Worm (Caenorhabditis elegans) whole organism, late embryonic: ENCODE data around the gene F42A10.6.
A peak's percentile ranks its signal among the peaks of the same experiment; 100 is the strongest.

Experiments
- C38D4.7 ChIP-seq: fragments of 200-800 bp; sonication (Bioruptor generic); optimal IDR thresholded peaks from 2 replicates; lab custom pipeline; 2018; ENCODE audit warnings: mild to moderate bottlenecking, missing genetic modification characterization, moderate library complexity, missing compliant biosample characterization
- K02D7.2 ChIP-seq: sonication (generic microtip); optimal IDR thresholded peaks from 2 replicates; lab custom pipeline; 2017; ENCODE audit warnings: mild to moderate bottlenecking, missing genetic modification characterization, missing compliant biosample characterization
- T23F11.4 ChIP-seq: fragments of 200-800 bp; sonication (Bioruptor generic); optimal IDR thresholded peaks from 2 replicates; lab custom pipeline; 2018; ENCODE audit warnings: mild to moderate bottlenecking, missing genetic modification characterization, missing compliant biosample characterization
- Y22D7AL.16 ChIP-seq: sonication (generic microtip); optimal IDR thresholded peaks from 2 replicates; lab custom pipeline; 2016; ENCODE audit warnings: missing genetic modification characterization, missing compliant biosample characterization
- ceh-14 ChIP-seq: sonication (generic microtip); optimal IDR thresholded peaks from 2 replicates; lab custom pipeline; 2016; ENCODE audit warnings: missing genotype, missing genetic modification characterization, missing compliant biosample characterization
- ceh-18 ChIP-seq: sonication (generic microtip); optimal IDR thresholded peaks from 2 replicates; lab custom pipeline; 2016; ENCODE audit warnings: missing genetic modification characterization, missing compliant biosample characterization
- ceh-2 ChIP-seq: sonication (generic microtip); optimal IDR thresholded peaks from 2 replicates; lab custom pipeline; 2016; ENCODE audit warnings: missing genotype, missing genetic modification characterization, missing compliant biosample characterization
- ceh-22 ChIP-seq: sonication (generic microtip); optimal IDR thresholded peaks from 2 replicates; lab custom pipeline; 2017; ENCODE audit warnings: missing biosample characterization, missing genetic modification characterization
- ceh-30 ChIP-seq: fragments of 150-350 bp; optimal IDR thresholded peaks from 2 replicates; lab custom pipeline; 2014; ENCODE audit warnings: missing biosample characterization, missing genetic modification characterization
- ceh-31 ChIP-seq: sonication (generic microtip); optimal IDR thresholded peaks from 2 replicates; lab custom pipeline; 2016; ENCODE audit warnings: missing genetic modification characterization, missing compliant biosample characterization
- ceh-45 ChIP-seq: fragments of 200-800 bp; sonication (Bioruptor generic); IDR thresholded peaks from 2 replicates; pipeline ENCODE4 v1.3.6; 2022; ENCODE audit warnings: missing genetic modification reagents, missing genetic modification characterization, missing compliant biosample characterization
- ceh-48 ChIP-seq: sonication (generic microtip); optimal IDR thresholded peaks from 2 replicates; lab custom pipeline; 2016; ENCODE audit warnings: missing genetic modification characterization, inconsistent platforms, missing compliant biosample characterization
- ceh-6 ChIP-seq: fragments of 200-800 bp; sonication (Bioruptor generic); optimal IDR thresholded peaks from 2 replicates; lab custom pipeline; 2018; ENCODE audit warnings: mild to moderate bottlenecking, missing genetic modification characterization, missing compliant biosample characterization
- ceh-9 ChIP-seq: sonication (generic microtip); optimal IDR thresholded peaks from 2 replicates; lab custom pipeline; 2016; ENCODE audit warnings: mild to moderate bottlenecking, missing genetic modification characterization, inconsistent platforms, missing compliant biosample characterization
- che-1 ChIP-seq: sonication (generic microtip); optimal IDR thresholded peaks from 2 replicates; lab custom pipeline; 2016; ENCODE audit warnings: mild to moderate bottlenecking, missing genetic modification characterization, missing compliant biosample characterization
- dmd-4 ChIP-seq: sonication (generic microtip); optimal IDR thresholded peaks from 2 replicates; lab custom pipeline; 2016; ENCODE audit warnings: borderline replicate concordance, missing genetic modification characterization, missing compliant biosample characterization
- elt-2 ChIP-seq: sonication (generic microtip); optimal IDR thresholded peaks from 2 replicates; lab custom pipeline; 2016; ENCODE audit warnings: missing genetic modification reagents, missing genetic modification characterization, missing compliant biosample characterization
- elt-4 ChIP-seq: sonication (generic microtip); optimal IDR thresholded peaks from 2 replicates; lab custom pipeline; 2016; ENCODE audit warnings: missing genetic modification characterization, missing compliant biosample characterization
- ets-4 ChIP-seq: sonication (generic microtip); optimal IDR thresholded peaks from 2 replicates; lab custom pipeline; 2016; ENCODE audit warnings: missing genetic modification characterization, missing compliant biosample characterization
- fax-1 ChIP-seq: sonication (generic microtip); optimal IDR thresholded peaks from 2 replicates; lab custom pipeline; 2016; ENCODE audit warnings: missing genotype, missing genetic modification characterization, missing compliant biosample characterization
- fkh-10 ChIP-seq: fragments of 150-350 bp; optimal IDR thresholded peaks from 2 replicates; lab custom pipeline; 2014; ENCODE audit warnings: missing biosample characterization, missing genetic modification reagents, missing genetic modification characterization
- fkh-6 ChIP-seq: sonication (generic microtip); optimal IDR thresholded peaks from 2 replicates; lab custom pipeline; 2016; ENCODE audit warnings: missing genetic modification characterization, missing compliant biosample characterization
- hlh-13 ChIP-seq: fragments of 200-800 bp; sonication (Bioruptor generic); optimal IDR thresholded peaks from 2 replicates; lab custom pipeline; 2018; ENCODE audit warnings: mild to moderate bottlenecking, missing genetic modification characterization, missing compliant biosample characterization
- hlh-6 ChIP-seq: sonication (generic microtip); optimal IDR thresholded peaks from 2 replicates; lab custom pipeline; 2016; ENCODE audit warnings: missing genotype, missing genetic modification characterization, missing compliant biosample characterization
- lin-11 ChIP-seq: fragments of 200-800 bp; sonication (Bioruptor generic); optimal IDR thresholded peaks from 2 replicates; lab custom pipeline; 2018; ENCODE audit warnings: mild to moderate bottlenecking, missing genetic modification characterization, missing compliant biosample characterization
- madf-2 ChIP-seq: sonication (generic microtip); optimal IDR thresholded peaks from 2 replicates; lab custom pipeline; 2017; ENCODE audit warnings: missing genetic modification characterization, missing compliant biosample characterization
- nfya-1 ChIP-seq: sonication (generic microtip); optimal IDR thresholded peaks from 2 replicates; lab custom pipeline; 2017; ENCODE audit warnings: missing genetic modification characterization, mild to moderate bottlenecking, missing compliant biosample characterization, antibody characterized with exemption, moderate library complexity
- nhr-11 ChIP-seq: fragments of 150-350 bp; optimal IDR thresholded peaks from 2 replicates; lab custom pipeline; 2014; ENCODE audit warnings: missing biosample characterization, missing genetic modification characterization
- nhr-232 ChIP-seq: sonication (generic microtip); optimal IDR thresholded peaks from 2 replicates; lab custom pipeline; 2016; ENCODE audit warnings: missing genetic modification characterization, missing compliant biosample characterization
- pag-3 ChIP-seq: sonication (generic microtip); optimal IDR thresholded peaks from 2 replicates; lab custom pipeline; 2016; ENCODE audit warnings: missing compliant biosample characterization, missing genetic modification characterization, borderline replicate concordance
- pax-1 ChIP-seq: fragments of 150-350 bp; optimal IDR thresholded peaks from 2 replicates; lab custom pipeline; 2014; ENCODE audit warnings: missing biosample characterization, missing genetic modification characterization
- pha-2 ChIP-seq: sonication (generic microtip); optimal IDR thresholded peaks from 2 replicates; lab custom pipeline; 2017; ENCODE audit warnings: mild to moderate bottlenecking, missing genetic modification characterization, missing compliant biosample characterization
- pha-4 ChIP-seq: fragments of 150-350 bp; optimal IDR thresholded peaks from 2 replicates; lab custom pipeline; 2018; ENCODE audit warnings: missing biosample characterization, missing genetic modification reagents, missing genetic modification characterization
- pqm-1 ChIP-seq: sonication (generic microtip); optimal IDR thresholded peaks from 2 replicates; lab custom pipeline; 2016; ENCODE audit warnings: missing genetic modification characterization, missing compliant biosample characterization
- ref-2 ChIP-seq: sonication (generic microtip); optimal IDR thresholded peaks from 2 replicates; lab custom pipeline; 2016; ENCODE audit warnings: missing genetic modification characterization, missing compliant biosample characterization
- sdc-2 ChIP-seq: sonication (generic microtip); optimal IDR thresholded peaks from 2 replicates; lab custom pipeline; 2016; ENCODE audit warnings: missing genotype, missing genetic modification characterization, missing compliant biosample characterization
- sox-2 ChIP-seq: fragments of 200-800 bp; sonication (Bioruptor generic); IDR thresholded peaks from 2 replicates; pipeline ENCODE4 v1.3.6; 2022; ENCODE audit warnings: missing genetic modification reagents, missing genetic modification characterization, missing compliant biosample characterization
- sox-4 ChIP-seq: sonication (generic microtip); optimal IDR thresholded peaks from 2 replicates; lab custom pipeline; 2017; ENCODE audit warnings: mild to moderate bottlenecking, missing genetic modification characterization, inconsistent platforms, missing compliant biosample characterization
- tbx-2 ChIP-seq: sonication (generic microtip); optimal IDR thresholded peaks from 2 replicates; lab custom pipeline; 2016; ENCODE audit warnings: missing genetic modification characterization, missing compliant biosample characterization
- tbx-7 ChIP-seq: sonication (generic microtip); optimal IDR thresholded peaks from 2 replicates; lab custom pipeline; 2016; ENCODE audit warnings: missing genotype, missing genetic modification characterization, missing compliant biosample characterization
- ttx-3 ChIP-seq: sonication (generic microtip); optimal IDR thresholded peaks from 2 replicates; lab custom pipeline; 2016; ENCODE audit warnings: missing genetic modification reagents, missing genetic modification characterization, missing compliant biosample characterization
- unc-3 ChIP-seq, 2 experiments: fragments of 200-800 bp in 1 of 2; sonication (Bioruptor generic) in 1 of 2; sonication (generic microtip) in 1 of 2; conservative IDR thresholded peaks in 1 of 2; optimal IDR thresholded peaks in 1 of 2; 2 replicates each; pipeline versions ENCODE4 v1.3.6 to Lab custom; 2016 to 2022; ENCODE audit warnings: missing compliant biosample characterization in 2 of 2, missing genetic modification characterization in 2 of 2, missing genetic modification reagents in 1 of 2
- unc-42 ChIP-seq: sonication (generic microtip); optimal IDR thresholded peaks from 2 replicates; lab custom pipeline; 2016; ENCODE audit warnings: missing genotype, missing genetic modification characterization, missing compliant biosample characterization
- unc-55 ChIP-seq: sonication (generic microtip); optimal IDR thresholded peaks from 2 replicates; lab custom pipeline; 2017; ENCODE audit warnings: missing biosample characterization, missing genetic modification reagents, missing genetic modification characterization
- unc-86 ChIP-seq: sonication (generic microtip); optimal IDR thresholded peaks from 2 replicates; lab custom pipeline; 2016; ENCODE audit warnings: missing genetic modification characterization, missing compliant biosample characterization
- zip-5 ChIP-seq: sonication (generic microtip); optimal IDR thresholded peaks from 2 replicates; lab custom pipeline; 2016; ENCODE audit warnings: missing genetic modification characterization, missing compliant biosample characterization

F42A10.6 gene

DNA sequence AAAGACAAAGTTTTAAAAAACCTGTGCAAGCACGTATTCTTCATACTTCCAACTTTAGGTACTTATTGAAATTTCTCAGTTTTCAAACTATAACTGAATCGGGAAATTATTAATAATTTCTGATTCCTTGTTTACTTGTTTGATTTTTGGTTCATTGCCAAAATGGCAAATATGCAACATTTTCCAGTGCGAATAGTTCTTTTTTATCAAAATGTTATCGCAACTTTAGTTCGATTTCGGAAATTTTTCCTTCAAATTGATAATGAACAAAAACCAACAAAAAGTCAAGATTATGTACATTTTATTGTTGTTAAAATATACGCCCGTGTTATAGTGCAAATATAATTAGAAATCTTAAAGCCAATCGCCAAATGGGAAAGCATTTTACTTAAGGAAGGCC, 970 bp upstream of the F42A10.6 start:
- no peak for TF ChIP-seq madf-2 (tag; lab: Kevin White, UChicago)
- no peak for TF ChIP-seq ceh-48
- no peak for TF ChIP-seq che-1 (tag; lab: Kevin White, UChicago)
- TF ChIP-seq hlh-6, result no peak
- no peak for TF ChIP-seq dmd-4 (tag; lab: Kevin White, UChicago)
- no peak for TF ChIP-seq ref-2 (tag; lab: Kevin White, UChicago)
- TF ChIP-seq, all 69 proteins: peak for 0

DNA sequence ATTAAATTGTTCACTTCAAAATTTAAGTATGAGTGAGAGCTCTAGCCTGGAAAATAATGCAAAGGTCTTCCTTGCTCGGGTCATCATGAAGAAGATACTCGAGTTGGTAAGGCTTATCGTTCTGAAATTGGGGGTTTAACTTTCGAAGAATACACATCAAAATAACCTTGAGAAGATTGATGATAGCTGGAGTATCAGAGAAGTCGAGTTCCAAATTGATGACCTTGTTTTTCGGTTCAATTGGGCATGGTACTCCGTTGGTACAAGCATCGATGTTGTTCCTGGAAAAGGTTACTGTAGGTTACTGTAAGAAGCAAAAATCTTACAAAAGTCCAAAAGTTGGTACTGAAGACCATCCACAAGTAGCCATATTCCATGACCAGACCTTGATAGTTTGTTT, 489 bp downstream of the F42A10.6 start:
- no peak for TF ChIP-seq tbx-7 (tag; lab: Kevin White, UChicago)
- TF ChIP-seq unc-86 (tag; lab: Kevin White, UChicago), result no peak
- TF ChIP-seq unc-42 (tag; lab: Kevin White, UChicago), result no peak
- no peak for TF ChIP-seq sdc-2 (tag; lab: Kevin White, UChicago)
- no peak for TF ChIP-seq fkh-10 (GFP tag; lab: Kevin White, UChicago)
- no peak for TF ChIP-seq hlh-6
- no peak for TF ChIP-seq nhr-232 (tag; lab: Kevin White, UChicago)
- TF ChIP-seq pha-2 (tag; lab: Kevin White, UChicago), result no peak
- no peak for TF ChIP-seq sox-4
- TF ChIP-seq ceh-2 (tag; lab: Kevin White, UChicago), result no peak
- no peak for TF ChIP-seq ceh-9 (tag; lab: Kevin White, UChicago)
- no peak for TF ChIP-seq T23F11.4
- no peak for TF ChIP-seq pqm-1
- no peak for TF ChIP-seq nhr-11
- no peak for TF ChIP-seq lin-11 (tag; lab: Kevin White, UChicago)
- TF ChIP-seq sox-2 (GFP tag; lab: Robert Waterston, UW), result no peak
- no peak for TF ChIP-seq hlh-13 (GFP tag; lab: Kevin White, UChicago)
- TF ChIP-seq ceh-31 (tag; lab: Kevin White, UChicago), result no peak

DNA sequence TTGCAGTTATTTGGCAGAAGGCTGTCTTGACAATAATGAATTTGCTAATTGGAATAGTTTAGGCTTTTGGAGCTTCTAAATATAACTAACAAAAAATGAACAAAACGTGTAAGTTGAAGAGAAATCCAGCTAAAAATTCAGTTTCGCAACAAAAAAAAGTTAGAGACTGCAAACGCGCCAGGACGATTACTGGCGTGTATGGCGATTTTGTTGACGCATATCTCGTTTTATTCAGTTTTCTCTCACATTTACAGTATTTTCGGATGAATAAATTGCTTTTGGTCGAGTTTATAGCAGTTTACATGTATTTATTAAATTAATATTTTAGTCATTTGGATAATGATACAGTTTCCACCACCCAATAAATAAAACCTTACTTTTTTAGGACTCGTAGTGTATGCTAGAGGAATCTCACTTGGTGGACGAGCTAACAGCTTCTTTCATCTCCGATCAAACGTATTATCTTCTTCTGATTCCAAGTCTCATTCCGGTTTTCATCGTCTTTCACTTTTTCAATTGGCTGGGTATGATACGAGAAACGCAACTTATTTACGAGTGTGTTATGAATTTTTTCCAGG, 3.6 kb downstream of the F42A10.6 start, which contains the start of the genes abcf-3 and F42A10.5:
Gene abcf-3 (plus strand): TSS at position 384 of the 578 bp plus-strand sequence.
Gene F42A10.5 (minus strand): TSS at position 458 of the 578 bp plus-strand sequence.
- TF ChIP-seq ceh-45 (GFP tag; lab: Robert Waterston, UW), result no peak
- peak; percentile 18 for TF ChIP-seq elt-2 (tag; lab: Kevin White, UChicago)
- no peak for TF ChIP-seq ttx-3 (tag; lab: Kevin White, UChicago)
- TF ChIP-seq C38D4.7 (GFP tag; lab: Kevin White, UChicago), result no peak
- no peak for TF ChIP-seq unc-55 (GFP tag; lab: Kevin White, UChicago)
- TF ChIP-seq tbx-7 (tag; lab: Kevin White, UChicago), result no peak
- TF ChIP-seq nfya-1 (tag; lab: Kevin White, UChicago), result peak; percentile 32
- TF ChIP-seq Y22D7AL.16, result no peak
- no peak for TF ChIP-seq lin-11 (tag; lab: Kevin White, UChicago)
- no peak for TF ChIP-seq unc-3 (GFP tag; conservative IDR thresholded peaks at IDR 0.05; lab: Robert Waterston, UW)
- TF ChIP-seq unc-3 (tag; optimal IDR thresholded peaks at IDR 0.05; lab: Kevin White, UChicago), result no peak
- no peak for TF ChIP-seq K02D7.2 (tag; lab: Kevin White, UChicago)
- no peak for TF ChIP-seq pha-4 (tag; lab: Kevin White, UChicago)
- TF ChIP-seq ets-4, result no peak

DNA sequence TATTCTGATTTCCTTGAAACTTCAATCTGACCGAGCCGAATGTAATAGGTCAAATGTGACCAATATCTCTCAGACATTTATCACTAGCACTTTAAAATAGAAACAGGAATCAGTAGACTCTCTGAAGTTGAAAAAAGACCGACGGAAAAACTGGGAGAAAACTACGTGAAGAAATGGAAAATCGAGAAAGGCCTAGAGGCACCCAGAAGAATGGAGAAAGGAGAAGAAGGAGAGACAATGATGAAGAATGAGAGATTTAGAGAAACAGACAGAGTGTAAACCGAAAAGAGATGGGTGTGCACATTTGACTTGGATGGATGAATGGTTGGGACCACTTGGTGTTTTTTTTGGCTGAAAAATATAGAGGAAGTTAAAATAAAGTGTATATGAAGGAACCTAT, 6.6 kb downstream of the F42A10.6 start:
- TF ChIP-seq fkh-6 (tag; lab: Kevin White, UChicago) (no peak), dmd-4 (tag; lab: Kevin White, UChicago) (no peak), nfya-1 (tag; lab: Kevin White, UChicago) (peak; percentile 35), pax-1 (tag; lab: Kevin White, UChicago) (peak; percentile 72), zip-5 (tag; lab: Kevin White, UChicago) (no peak), T23F11.4 (no peak), ceh-6 (GFP tag; lab: Kevin White, UChicago) (no peak), fax-1 (no peak), unc-86 (tag; lab: Kevin White, UChicago) (no peak), unc-3 (GFP tag; conservative IDR thresholded peaks at IDR 0.05; lab: Robert Waterston, UW) (no peak), unc-3 (tag; optimal IDR thresholded peaks at IDR 0.05; lab: Kevin White, UChicago) (no peak), pag-3 (tag; lab: Kevin White, UChicago) (no peak), ceh-14 (no peak), lin-11 (tag; lab: Kevin White, UChicago) (no peak), ceh-30 (tag; lab: Kevin White, UChicago) (no peak), nhr-232 (tag; lab: Kevin White, UChicago) (no peak), unc-55 (GFP tag; lab: Kevin White, UChicago) (peak; percentile 44), nhr-11 (no peak), tbx-2 (tag; lab: Kevin White, UChicago) (no peak), pha-4 (tag; lab: Kevin White, UChicago) (no peak), ceh-18 (tag; lab: Kevin White, UChicago) (peak; percentile 45), ceh-22 (no peak), elt-4 (tag; lab: Kevin White, UChicago) (no peak)
